Fruit fly (Drosophila melanogaster) whole organism, embryonic: ENCODE results near the gene Ugt37A3.

ENCODE experiments used
- Ada2b ChIP-seq: fragments of 200-800 bp; sonication (Bioruptor generic); IDR thresholded peaks from 2 replicates; pipeline ENCODE4 v1.3.6; 2022; ENCODE audit warnings: missing biosample characterization, missing genetic modification characterization
- Adf1 ChIP-seq: fragments of 200-800 bp; sonication (Bioruptor generic); IDR thresholded peaks from 2 replicates; pipeline ENCODE4 v1.3.6; 2022; ENCODE audit warnings: missing biosample characterization, missing genetic modification characterization
- CG10462 ChIP-seq: fragments of 200-800 bp; sonication (Bioruptor generic); optimal IDR thresholded peaks from 2 replicates; lab custom pipeline; 2016; ENCODE audit warnings: missing biosample characterization, missing genetic modification characterization
- CG11085 ChIP-seq: fragments of 200-800 bp; sonication (Bioruptor generic); IDR thresholded peaks from 2 replicates; pipeline ENCODE4 v1.3.6; 2022; ENCODE audit warnings: missing biosample characterization, missing genetic modification characterization
- CG12071 ChIP-seq: fragments of 200-800 bp; sonication (Bioruptor generic); optimal IDR thresholded peaks from 3 replicates; lab custom pipeline; 2018; ENCODE audit warnings: missing biosample characterization, mild to moderate bottlenecking, missing genetic modification characterization
- CG12219 ChIP-seq: fragments of 200-800 bp; sonication (Bioruptor generic); optimal IDR thresholded peaks from 3 replicates; lab custom pipeline; 2018; ENCODE audit warnings: missing biosample characterization, mild to moderate bottlenecking, missing genetic modification characterization
- CG1603 ChIP-seq: fragments of 200-800 bp; sonication (Bioruptor generic); optimal IDR thresholded peaks from 2 replicates; lab custom pipeline; 2019; ENCODE audit warnings: missing biosample characterization, mild to moderate bottlenecking, missing genetic modification characterization, moderate library complexity
- CG16779 ChIP-seq: fragments of 200-800 bp; sonication (Bioruptor generic); IDR thresholded peaks from 2 replicates; pipeline ENCODE4 v1.3.6; 2022; ENCODE audit warnings: missing biosample characterization, missing genetic modification characterization
- CG17186 ChIP-seq: fragments of 200-800 bp; sonication (Bioruptor generic); optimal IDR thresholded peaks from 3 replicates; lab custom pipeline; 2017; ENCODE audit warnings: missing biosample characterization, missing genetic modification reagents, missing genetic modification characterization
- CG17361 ChIP-seq: fragments of 200-800 bp; sonication (Bioruptor generic); IDR thresholded peaks from 3 replicates; pipeline ENCODE4 v1.3.6; 2022; ENCODE audit warnings: missing biosample characterization, missing genetic modification characterization
- CG17829 ChIP-seq: fragments of 200-800 bp; optimal IDR thresholded peaks from 2 replicates; lab custom pipeline; 2019; ENCODE audit warnings: missing biosample characterization, mild to moderate bottlenecking, missing genetic modification characterization, moderate library complexity
- CG18599 ChIP-seq: fragments of 200-800 bp; sonication (Bioruptor generic); optimal IDR thresholded peaks from 3 replicates; lab custom pipeline; 2017; ENCODE audit warnings: missing biosample characterization, missing genetic modification characterization, mild to moderate bottlenecking, moderate library complexity, missing genetic modification reagents
- CG18619 ChIP-seq: fragments of 200-800 bp; sonication (Bioruptor generic); optimal IDR thresholded peaks from 3 replicates; lab custom pipeline; 2017; ENCODE audit warnings: missing biosample characterization, mild to moderate bottlenecking, missing genetic modification characterization
- CG2129 ChIP-seq: fragments of 200-800 bp; sonication (Bioruptor generic); IDR thresholded peaks from 2 replicates; pipeline ENCODE4 v1.3.6; 2022; ENCODE audit warnings: missing biosample characterization, missing genetic modification characterization; ENCODE audit not compliant: partially characterized antibody
- CG2875 ChIP-seq: fragments of 200-800 bp; sonication (Bioruptor generic); optimal IDR thresholded peaks from 2 replicates; lab custom pipeline; 2017; ENCODE audit warnings: missing biosample characterization, mild to moderate bottlenecking, missing genetic modification characterization, missing genetic modification reagents
- CG3065 ChIP-seq: fragments of 200-800 bp; sonication (Bioruptor generic); optimal IDR thresholded peaks from 2 replicates; lab custom pipeline; 2016; ENCODE audit warnings: missing biosample characterization, missing genetic modification characterization
- CG32772 ChIP-seq: fragments of 200-800 bp; sonication (Bioruptor generic); IDR thresholded peaks from 2 replicates; pipeline ENCODE4 v1.3.6; 2022; ENCODE audit warnings: missing biosample characterization, missing genetic modification characterization
- CG43689 ChIP-seq: fragments of 200-800 bp; sonication (Bioruptor generic); IDR thresholded peaks from 2 replicates; pipeline ENCODE4 v1.3.6; 2022; ENCODE audit warnings: missing biosample characterization, missing genetic modification characterization
- CG6254 ChIP-seq: fragments of 200-800 bp; sonication (Bioruptor generic); optimal IDR thresholded peaks from 3 replicates; lab custom pipeline; 2017; ENCODE audit warnings: mild to moderate bottlenecking, missing biosample characterization, missing genetic modification reagents, missing genetic modification characterization
- CG6683 ChIP-seq: fragments of 200-800 bp; sonication (Bioruptor generic); optimal IDR thresholded peaks from 2 replicates; lab custom pipeline; 2017; ENCODE audit warnings: missing biosample characterization, mild to moderate bottlenecking, missing genetic modification characterization, missing genetic modification reagents
- CG8944 ChIP-seq: fragments of 200-800 bp; sonication (Bioruptor generic); optimal IDR thresholded peaks from 3 replicates; lab custom pipeline; 2016; ENCODE audit warnings: missing biosample characterization, missing genetic modification characterization
- Camta ChIP-seq: fragments of 200-800 bp; sonication (Bioruptor generic); optimal IDR thresholded peaks from 2 replicates; lab custom pipeline; 2016; ENCODE audit warnings: missing biosample characterization, missing genetic modification characterization
- D19A ChIP-seq: fragments of 200-800 bp; optimal IDR thresholded peaks from 3 replicates; lab custom pipeline; 2019; ENCODE audit warnings: missing biosample characterization, mild to moderate bottlenecking, missing genetic modification characterization, moderate library complexity
- Dek ChIP-seq: fragments of 200-800 bp; sonication (Bioruptor generic); optimal IDR thresholded peaks from 3 replicates; lab custom pipeline; 2019; ENCODE audit warnings: missing biosample characterization, mild to moderate bottlenecking, missing genetic modification characterization, moderate library complexity
- Doc2 ChIP-seq: fragments of 200-800 bp; sonication (Bioruptor generic); IDR thresholded peaks from 2 replicates; pipeline ENCODE4 v1.3.6; 2022; ENCODE audit warnings: missing biosample characterization, missing genetic modification characterization
- Doc3 ChIP-seq: fragments of 200-800 bp; sonication (Bioruptor generic); IDR thresholded peaks from 3 replicates; pipeline ENCODE4 v1.3.6; 2022; ENCODE audit warnings: missing biosample characterization, missing genetic modification characterization; ENCODE audit not compliant: partially characterized antibody
- E2f1 ChIP-seq: fragments of 200-800 bp; sonication (Bioruptor generic); IDR thresholded peaks from 2 replicates; pipeline ENCODE4 v1.3.6; 2022; ENCODE audit warnings: missing biosample characterization, missing genetic modification characterization
- Fer1 ChIP-seq: fragments of 200-800 bp; sonication (Bioruptor generic); optimal IDR thresholded peaks from 2 replicates; lab custom pipeline; 2017; ENCODE audit warnings: missing biosample characterization, mild to moderate bottlenecking, missing genetic modification characterization
- Gug ChIP-seq: fragments of 200-800 bp; sonication (Bioruptor generic); IDR thresholded peaks from 4 replicates; pipeline ENCODE4 v1.3.6; 2022; ENCODE audit warnings: missing biosample characterization, missing genetic modification characterization
- H15 ChIP-seq: fragments of 200-800 bp; sonication (Bioruptor generic); IDR thresholded peaks from 3 replicates; pipeline ENCODE4 v1.3.6; 2022; ENCODE audit warnings: missing biosample characterization, missing genetic modification characterization
- HmgD ChIP-seq: fragments of 200-800 bp; sonication (Bioruptor generic); optimal IDR thresholded peaks from 3 replicates; lab custom pipeline; 2016; ENCODE audit warnings: missing biosample characterization, missing genetic modification characterization
- Kr ChIP-seq: fragments of 200-800 bp; sonication (Bioruptor generic); optimal IDR thresholded peaks from 2 replicates; lab custom pipeline; 2017; ENCODE audit warnings: missing biosample characterization, mild to moderate bottlenecking, missing genetic modification characterization
- Opbp ChIP-seq: fragments of 200-800 bp; sonication (Bioruptor generic); IDR thresholded peaks from 3 replicates; pipeline ENCODE4 v1.3.6; 2022; ENCODE audit warnings: missing biosample characterization, missing genetic modification characterization; ENCODE audit not compliant: partially characterized antibody
- Sox100B ChIP-seq: fragments of 200-800 bp; sonication (Bioruptor generic); optimal IDR thresholded peaks from 3 replicates; lab custom pipeline; 2018; ENCODE audit warnings: missing biosample characterization, mild to moderate bottlenecking, missing genetic modification characterization
- Xbp1 ChIP-seq: fragments of 200-800 bp; sonication (Bioruptor generic); optimal IDR thresholded peaks from 3 replicates; lab custom pipeline; 2016; ENCODE audit warnings: missing biosample characterization, mild to moderate bottlenecking, missing genetic modification characterization
- Xrp1 ChIP-seq: fragments of 200-800 bp; sonication (Bioruptor generic); IDR thresholded peaks from 2 replicates; pipeline ENCODE4 v1.3.6; 2022; ENCODE audit warnings: missing biosample characterization, missing genetic modification characterization
- chm ChIP-seq: fragments of 200-800 bp; sonication (Bioruptor generic); IDR thresholded peaks from 2 replicates; pipeline ENCODE4 v1.3.6; 2022; ENCODE audit warnings: missing biosample characterization, missing genetic modification characterization
- gcm ChIP-seq: fragments of 200-800 bp; sonication (Bioruptor generic); optimal IDR thresholded peaks from 2 replicates; lab custom pipeline; 2019; ENCODE audit warnings: missing biosample characterization, mild to moderate bottlenecking, missing genetic modification characterization, moderate library complexity
- ind ChIP-seq: fragments of 200-800 bp; sonication (Bioruptor generic); optimal IDR thresholded peaks from 3 replicates; lab custom pipeline; 2016; ENCODE audit warnings: missing biosample characterization, missing genetic modification characterization
- kni ChIP-seq: fragments of 200-800 bp; sonication (Bioruptor generic); optimal IDR thresholded peaks from 3 replicates; lab custom pipeline; 2017; ENCODE audit warnings: mild to moderate bottlenecking, missing biosample characterization, missing genetic modification reagents, missing genetic modification characterization
- mld ChIP-seq: fragments of 200-800 bp; sonication (Bioruptor generic); IDR thresholded peaks from 3 replicates; pipeline ENCODE4 v1.3.6; 2022; ENCODE audit warnings: missing biosample characterization, missing genetic modification characterization; ENCODE audit not compliant: partially characterized antibody
- onecut ChIP-seq: fragments of 200-800 bp; sonication (Bioruptor generic); IDR thresholded peaks from 2 replicates; pipeline ENCODE4 v1.3.6; 2022; ENCODE audit warnings: missing biosample characterization, missing genetic modification characterization
- pho ChIP-seq: fragments of 200-800 bp; sonication (Bioruptor generic); optimal IDR thresholded peaks from 2 replicates; lab custom pipeline; 2016; ENCODE audit warnings: missing biosample characterization, missing genetic modification characterization
- phol ChIP-seq: fragments of 200-800 bp; sonication (Bioruptor generic); optimal IDR thresholded peaks from 3 replicates; lab custom pipeline; 2018; ENCODE audit warnings: missing biosample characterization, mild to moderate bottlenecking, missing genetic modification characterization, moderate library complexity
- pnt ChIP-seq: fragments of 200-800 bp; sonication (Bioruptor generic); optimal IDR thresholded peaks from 3 replicates; lab custom pipeline; 2016; ENCODE audit warnings: missing biosample characterization, missing genetic modification characterization
- salm ChIP-seq: fragments of 200-800 bp; sonication (Bioruptor generic); optimal IDR thresholded peaks from 2 replicates; lab custom pipeline; 2018; ENCODE audit warnings: missing biosample characterization, mild to moderate bottlenecking, missing genetic modification characterization
- sna ChIP-seq: fragments of 200-800 bp; sonication (Bioruptor generic); IDR thresholded peaks from 2 replicates; pipeline ENCODE4 v1.3.6; 2022; ENCODE audit warnings: missing biosample characterization, missing genetic modification characterization; ENCODE audit not compliant: partially characterized antibody
- sqz ChIP-seq: fragments of 200-800 bp; sonication (Bioruptor generic); optimal IDR thresholded peaks from 3 replicates; lab custom pipeline; 2018; ENCODE audit warnings: missing biosample characterization, mild to moderate bottlenecking, missing genetic modification characterization
- ssp ChIP-seq: fragments of 200-800 bp; sonication (Bioruptor generic); IDR thresholded peaks from 2 replicates; pipeline ENCODE4 v1.3.6; 2022; ENCODE audit warnings: missing biosample characterization, missing genetic modification characterization
- stwl ChIP-seq: fragments of 200-800 bp; sonication (Bioruptor generic); optimal IDR thresholded peaks from 3 replicates; lab custom pipeline; 2018; ENCODE audit warnings: missing biosample characterization, mild to moderate bottlenecking, missing genetic modification characterization, moderate library complexity
- yki ChIP-seq: fragments of >200 bp; optimal IDR thresholded peaks from 3 replicates; lab custom pipeline; 2018

The Ugt37A3 gene

dm6 chr3R:12697571-12698039 is 45.9 kb downstream of the Ugt37A3 start (continued):
- TF ChIP-seq sqz (GFP tag; lab: Kevin White, UChicago) (no peak), Camta (no peak), Opbp (peak; percentile 32; the same call in 1 of the 3 replicates), Doc3 (GFP tag; lab: Robert Waterston, UW) (peak; percentile 50; the same call in 1 of the 3 replicates), CG16779 (GFP tag; lab: Robert Waterston, UW) (no peak), phol (peak; percentile 40), CG17829 (tag; lab: Kevin White, UChicago) (peak; percentile 28), Fer1 (peak; percentile 47), sna (GFP tag; lab: Robert Waterston, UW) (0 out of 2 replicates have a peak, but pooled peaks have one; percentile 41), Xbp1 (no peak), Adf1 (GFP tag; lab: Robert Waterston, UW) (no peak), yki (lab: Kevin White, UChicago) (no peak), CG8944 (GFP tag; lab: Kevin White, UChicago) (no peak), salm (tag; lab: Kevin White, UChicago) (no peak), CG11085 (no peak), CG2875 (GFP tag; lab: Kevin White, UChicago) (no peak), CG6254 (GFP tag; lab: Kevin White, UChicago) (no peak), CG18619 (GFP tag; lab: Kevin White, UChicago) (no peak), stwl (peak; percentile 64), mld (no peak), chm (GFP tag; lab: Robert Waterston, UW) (peak; percentile 21; the same call in 1 of the 2 replicates), Gug (GFP tag; lab: Robert Waterston, UW) (no peak), Xrp1 (GFP tag; lab: Robert Waterston, UW) (no peak), pho (peak; percentile 22), CG12071 (peak; percentile 7), gcm (GFP tag; lab: Kevin White, UChicago) (no peak), CG1603 (tag; lab: Kevin White, UChicago) (no peak), onecut (GFP tag; lab: Robert Waterston, UW) (no peak), kni (GFP tag; lab: Kevin White, UChicago) (no peak), CG10462 (GFP tag; lab: Kevin White, UChicago) (no peak), Kr (GFP tag; lab: Kevin White, UChicago) (no peak), CG43689 (GFP tag; lab: Robert Waterston, UW) (no peak), Doc2 (GFP tag; lab: Robert Waterston, UW) (no peak), CG2129 (GFP tag; lab: Robert Waterston, UW) (no peak), CG6683 (GFP tag; lab: Kevin White, UChicago) (no peak), CG18599 (GFP tag; lab: Kevin White, UChicago) (no peak), Sox100B (GFP tag; lab: Kevin White, UChicago) (no peak), CG3065 (no peak), Ada2b (GFP tag; lab: Robert Waterston, UW) (no peak), Dek (no peak), D19A (no peak), H15 (no peak), E2f1 (GFP tag; lab: Robert Waterston, UW) (no peak), ssp (no peak), CG17186 (GFP tag; lab: Kevin White, UChicago) (peak; percentile 50), pnt (GFP tag; lab: Kevin White, UChicago) (no peak), HmgD (GFP tag; lab: Kevin White, UChicago) (no peak), CG12219 (GFP tag; lab: Kevin White, UChicago) (no peak), CG32772 (GFP tag; lab: Robert Waterston, UW) (no peak), CG17361 (peak; percentile 23; the same call in 1 of the 3 replicates), ind (no peak)
